Fruit fly (Drosophila melanogaster) whole organism, embryonic: Measurements from ENCODE around the gene CG34125.

Source experiments
- Bteb2 ChIP-seq: fragments of 200-800 bp; sonication (Bioruptor generic); optimal IDR thresholded peaks from 2 replicates; lab custom pipeline; 2016; ENCODE audit warnings: missing biosample characterization, missing genetic modification characterization
- CG12155 ChIP-seq: fragments of 200-800 bp; sonication (Bioruptor generic); optimal IDR thresholded peaks from 3 replicates; lab custom pipeline; 2016; ENCODE audit warnings: missing biosample characterization, missing genetic modification characterization
- CG13287 ChIP-seq: fragments of 200-800 bp; sonication (Bioruptor generic); IDR thresholded peaks from 2 replicates; pipeline ENCODE4 v1.3.6; 2022; ENCODE audit warnings: missing biosample characterization, missing genetic modification characterization; ENCODE audit not compliant: partially characterized antibody
- CG13624 ChIP-seq: fragments of 200-800 bp; sonication (Bioruptor generic); optimal IDR thresholded peaks from 2 replicates; lab custom pipeline; 2016; ENCODE audit warnings: missing biosample characterization, missing genetic modification characterization
- CG15514 ChIP-seq: fragments of 200-800 bp; sonication (Bioruptor generic); optimal IDR thresholded peaks from 3 replicates; lab custom pipeline; 2017; ENCODE audit warnings: missing biosample characterization, missing genetic modification characterization, mild to moderate bottlenecking, moderate library complexity, missing genetic modification reagents
- CG1647 ChIP-seq: fragments of 200-800 bp; sonication (Bioruptor generic); optimal IDR thresholded peaks from 3 replicates; lab custom pipeline; 2016; ENCODE audit warnings: missing biosample characterization, missing genetic modification characterization
- CG17829 ChIP-seq: fragments of 200-800 bp; optimal IDR thresholded peaks from 2 replicates; lab custom pipeline; 2019; ENCODE audit warnings: missing biosample characterization, mild to moderate bottlenecking, missing genetic modification characterization, moderate library complexity
- CG18262 ChIP-seq: fragments of 200-800 bp; optimal IDR thresholded peaks from 3 replicates; lab custom pipeline; 2019; ENCODE audit warnings: missing biosample characterization, mild to moderate bottlenecking, missing genetic modification characterization, moderate library complexity
- CG31441 ChIP-seq: fragments of 200-800 bp; sonication (Bioruptor generic); IDR thresholded peaks from 2 replicates; pipeline ENCODE4 v1.3.6; 2022; ENCODE audit warnings: missing biosample characterization, missing genetic modification characterization
- CG3995 ChIP-seq: fragments of 200-800 bp; sonication (Bioruptor generic); optimal IDR thresholded peaks from 3 replicates; lab custom pipeline; 2016; ENCODE audit warnings: missing biosample characterization, missing genetic modification characterization
- CG7786 ChIP-seq: fragments of 200-800 bp; sonication (Bioruptor generic); optimal IDR thresholded peaks from 2 replicates; lab custom pipeline; 2016; ENCODE audit warnings: missing biosample characterization, missing genetic modification characterization
- CG8924 ChIP-seq: fragments of 200-800 bp; optimal IDR thresholded peaks from 3 replicates; lab custom pipeline; 2019; ENCODE audit warnings: missing biosample characterization, mild to moderate bottlenecking, missing genetic modification characterization, moderate library complexity
- CG9817 ChIP-seq: fragments of 200-800 bp; sonication (Bioruptor generic); optimal IDR thresholded peaks from 2 replicates; lab custom pipeline; 2018; ENCODE audit warnings: missing biosample characterization, mild to moderate bottlenecking, missing genetic modification characterization, moderate library complexity
- CG9932 ChIP-seq: fragments of 200-800 bp; sonication (Bioruptor generic); IDR thresholded peaks from 2 replicates; pipeline ENCODE4 v1.3.6; 2022; ENCODE audit warnings: missing biosample characterization, missing genetic modification characterization
- Dek ChIP-seq: fragments of 200-800 bp; sonication (Bioruptor generic); optimal IDR thresholded peaks from 3 replicates; lab custom pipeline; 2019; ENCODE audit warnings: missing biosample characterization, mild to moderate bottlenecking, missing genetic modification characterization, moderate library complexity
- Dll ChIP-seq: fragments of 200-800 bp; sonication (Bioruptor generic); IDR thresholded peaks from 4 replicates; pipeline ENCODE4 v1.3.6; 2022; ENCODE audit warnings: missing biosample characterization, missing genetic modification characterization; ENCODE audit not compliant: partially characterized antibody
- Eip74EF ChIP-seq, 2 experiments: fragments of 200-800 bp in 1 of 2; fragments of >200 bp in 1 of 2; sonication (Bioruptor generic) in 1 of 2; optimal IDR thresholded peaks; 2 replicates each; lab custom pipeline; 2017 to 2019; ENCODE audit warnings: missing biosample characterization in 2 of 2, missing genetic modification characterization in 2 of 2, mild to moderate bottlenecking in 1 of 2, moderate library complexity in 1 of 2
- Ets65A ChIP-seq: fragments of 200-800 bp; sonication (Bioruptor generic); peaks from one replicate; lab custom pipeline; 2016; ENCODE audit warnings: missing biosample characterization, missing genetic modification characterization
- Gsc ChIP-seq: fragments of 200-800 bp; sonication (Bioruptor generic); IDR thresholded peaks from 2 replicates; pipeline ENCODE4 v1.3.6; 2022; ENCODE audit warnings: missing biosample characterization, missing genetic modification characterization
- HmgZ ChIP-seq: fragments of 200-800 bp; sonication (Bioruptor generic); optimal IDR thresholded peaks from 2 replicates; lab custom pipeline; 2018; ENCODE audit warnings: missing biosample characterization, mild to moderate bottlenecking, missing genetic modification characterization
- Hr3 ChIP-seq: fragments of 200-800 bp; sonication (Bioruptor generic); optimal IDR thresholded peaks from 3 replicates; lab custom pipeline; 2016; ENCODE audit warnings: missing biosample characterization, missing genetic modification characterization
- Hr78 ChIP-seq, 2 experiments: fragments of 200-800 bp in 1 of 2; fragments of >200 bp in 1 of 2; sonication (Bioruptor generic) in 1 of 2; optimal IDR thresholded peaks; 2 replicates each; lab custom pipeline; 2017 to 2019; ENCODE audit warnings: missing biosample characterization in 2 of 2, missing genetic modification characterization in 2 of 2, mild to moderate bottlenecking in 1 of 2, moderate library complexity in 1 of 2
- Lhr ChIP-seq: fragments of 200-800 bp; sonication (Bioruptor generic); optimal IDR thresholded peaks from 3 replicates; lab custom pipeline; 2017; ENCODE audit warnings: mild to moderate bottlenecking, missing biosample characterization, missing genetic modification reagents, missing genetic modification characterization
- Neu2 ChIP-seq: fragments of 200-800 bp; sonication (Bioruptor generic); optimal IDR thresholded peaks from 3 replicates; lab custom pipeline; 2016; ENCODE audit warnings: missing biosample characterization, missing genetic modification characterization, borderline replicate concordance
- Nf-YA ChIP-seq: fragments of 200-800 bp; sonication (Bioruptor generic); IDR thresholded peaks from 2 replicates; pipeline ENCODE4 v1.3.6; 2022; ENCODE audit warnings: missing biosample characterization, missing genetic modification characterization
- Pdp1 ChIP-seq, 2 experiments: fragments of 200-800 bp; sonication (Bioruptor generic); optimal IDR thresholded peaks; 3 replicates each; lab custom pipeline; 2016; ENCODE audit warnings: missing biosample characterization in 2 of 2, missing genetic modification characterization in 2 of 2, mild to moderate bottlenecking in 1 of 2, moderate library complexity in 1 of 2
- Sin3A ChIP-seq: fragments of >200 bp; optimal IDR thresholded peaks from 2 replicates; lab custom pipeline; 2018
- Spps ChIP-seq: fragments of 200-800 bp; sonication (Bioruptor generic); optimal IDR thresholded peaks from 2 replicates; lab custom pipeline; 2018; ENCODE audit warnings: missing biosample characterization, mild to moderate bottlenecking, missing genetic modification characterization
- Xbp1 ChIP-seq: fragments of 200-800 bp; sonication (Bioruptor generic); optimal IDR thresholded peaks from 3 replicates; lab custom pipeline; 2016; ENCODE audit warnings: missing biosample characterization, mild to moderate bottlenecking, missing genetic modification characterization
- YL-1 ChIP-seq: fragments of 200-800 bp; sonication (Bioruptor generic); optimal IDR thresholded peaks from 3 replicates; lab custom pipeline; 2017; ENCODE audit warnings: missing biosample characterization, mild to moderate bottlenecking, missing genetic modification characterization
- ato ChIP-seq: fragments of 200-800 bp; sonication (Bioruptor generic); IDR thresholded peaks from 2 replicates; pipeline ENCODE4 v1.3.6; 2022; ENCODE audit warnings: missing biosample characterization, missing genetic modification characterization; ENCODE audit not compliant: partially characterized antibody
- chif ChIP-seq, 2 experiments: fragments of 200-800 bp; sonication (Bioruptor generic); optimal IDR thresholded peaks; 3 replicates each; lab custom pipeline; 2016; ENCODE audit warnings: missing biosample characterization in 2 of 2, missing genetic modification characterization in 2 of 2
- croc ChIP-seq: fragments of 200-800 bp; sonication (Bioruptor generic); conservative IDR thresholded peaks from 3 replicates; pipeline ENCODE4 v1.3.6; 2022; ENCODE audit warnings: missing biosample characterization, missing genetic modification characterization
- ewg ChIP-seq: fragments of 200-800 bp; sonication (Bioruptor generic); optimal IDR thresholded peaks from 3 replicates; lab custom pipeline; 2017; ENCODE audit warnings: mild to moderate bottlenecking, missing biosample characterization, missing genetic modification reagents, missing genetic modification characterization
- jumu ChIP-seq: fragments of 200-800 bp; sonication (Bioruptor generic); optimal IDR thresholded peaks from 3 replicates; lab custom pipeline; 2016; ENCODE audit warnings: missing biosample characterization, missing genetic modification characterization
- kay ChIP-seq: fragments of 200-800 bp; sonication (Bioruptor generic); optimal IDR thresholded peaks from 2 replicates; lab custom pipeline; 2016; ENCODE audit warnings: missing biosample characterization, missing genetic modification characterization
- kni ChIP-seq: fragments of 200-800 bp; sonication (Bioruptor generic); optimal IDR thresholded peaks from 3 replicates; lab custom pipeline; 2017; ENCODE audit warnings: mild to moderate bottlenecking, missing biosample characterization, missing genetic modification reagents, missing genetic modification characterization
- lola ChIP-seq, 3 experiments: fragments of >200 bp in 2 of 3; fragments of 200-800 bp in 1 of 3; sonication (Bioruptor generic) in 1 of 3; optimal IDR thresholded peaks; 2 replicates each; lab custom pipeline; 2017 to 2019; ENCODE audit warnings: missing biosample characterization in 3 of 3, missing genetic modification characterization in 3 of 3, mild to moderate bottlenecking in 1 of 3, moderate library complexity in 1 of 3
- mam ChIP-seq: fragments of 200-800 bp; sonication (Bioruptor generic); optimal IDR thresholded peaks from 3 replicates; lab custom pipeline; 2016; ENCODE audit warnings: missing biosample characterization, missing genetic modification characterization
- pho ChIP-seq: fragments of 200-800 bp; sonication (Bioruptor generic); optimal IDR thresholded peaks from 2 replicates; lab custom pipeline; 2016; ENCODE audit warnings: missing biosample characterization, missing genetic modification characterization
- sens ChIP-seq: fragments of 200-800 bp; sonication (Bioruptor generic); peaks from one replicate; lab custom pipeline; 2016; ENCODE audit warnings: missing biosample characterization, missing genetic modification characterization
- sug ChIP-seq: fragments of 200-800 bp; optimal IDR thresholded peaks from 2 replicates; lab custom pipeline; 2019; ENCODE audit warnings: missing biosample characterization, mild to moderate bottlenecking, missing genetic modification characterization, moderate library complexity
- tin ChIP-seq: fragments of 200-800 bp; sonication (Bioruptor generic); optimal IDR thresholded peaks from 3 replicates; lab custom pipeline; 2016; ENCODE audit warnings: missing biosample characterization, missing genetic modification characterization
- twi ChIP-seq: fragments of 200-800 bp; optimal IDR thresholded peaks from 2 replicates; lab custom pipeline; 2019; ENCODE audit warnings: missing biosample characterization, mild to moderate bottlenecking, missing genetic modification characterization, moderate library complexity
- unc-4 ChIP-seq: fragments of 200-800 bp; sonication (Bioruptor generic); IDR thresholded peaks from 2 replicates; pipeline ENCODE4 v1.3.6; 2022; ENCODE audit warnings: missing biosample characterization, missing genetic modification characterization; ENCODE audit not compliant: partially characterized antibody

The CG34125 gene

dm6 chr2L:4971329-4971798, 5.9 kb downstream of the CG34125 start, which contains the start of gene CG14043 (continued):
- TF ChIP-seq CG9817 (tag; lab: Kevin White, UChicago) (peak; percentile 13), Xbp1 (peak; percentile 36), CG13287 (peak; percentile 48), pho (GFP tag; lab: Kevin White, UChicago) (peak; percentile 39), CG9932 (peak; percentile 37; the same call in 1 of the 2 replicates), kni (GFP tag; lab: Kevin White, UChicago) (no peak), CG1647 (peak; percentile 29), CG3995 (GFP tag; lab: Kevin White, UChicago) (peak; percentile 0), CG18262 (tag; lab: Kevin White, UChicago) (peak; percentile 31), chif (GFP tag; optimal IDR thresholded peaks at IDR 0.05; lab: Kevin White, UChicago) (peak in 1 of 2 experiments; percentile 33), CG8924 (tag; lab: Kevin White, UChicago) (peak; percentile 66), Nf-YA (GFP tag; lab: Robert Waterston, UW) (no peak), kay (GFP tag; lab: Kevin White, UChicago) (no peak), twi (tag; lab: Kevin White, UChicago) (peak; percentile 21), CG31441 (GFP tag; lab: Robert Waterston, UW) (no peak), tin (GFP tag; lab: Kevin White, UChicago) (peak; percentile 4), CG7786 (peak; percentile 40), mam (GFP tag; lab: Kevin White, UChicago) (peak; percentile 36), sug (tag; lab: Kevin White, UChicago) (peak; percentile 46), croc (GFP tag; lab: Robert Waterston, UW) (no peak; the same call in 2 of the 3 replicates), CG13624 (GFP tag; lab: Kevin White, UChicago) (peak; percentile 54), Neu2 (GFP tag; lab: Kevin White, UChicago) (peak; percentile 4), Pdp1 (GFP tag; optimal IDR thresholded peaks at IDR 0.05; lab: Kevin White, UChicago) (peak in 1 of 2 experiments; percentile 95), Sin3A (lab: Kevin White, UChicago) (peak; percentile 85), Gsc (GFP tag; lab: Robert Waterston, UW) (no peak), Hr78 (GFP tag; optimal IDR thresholded peaks at IDR 0.05; lab: Kevin White, UChicago) (no peak), ewg (GFP tag; lab: Kevin White, UChicago) (no peak), CG15514 (GFP tag; lab: Kevin White, UChicago) (peak; percentile 70), Dek (peak; percentile 53), sens (GFP tag; lab: Kevin White, UChicago) (peak; percentile 85), CG17829 (tag; lab: Kevin White, UChicago) (peak; percentile 51), Eip74EF (GFP tag; optimal IDR thresholded peaks at IDR 0.05; lab: Kevin White, UChicago) (no peak), Hr3 (GFP tag; lab: Kevin White, UChicago) (peak; percentile 3), jumu (GFP tag; lab: Kevin White, UChicago) (peak; percentile 40), lola (GFP tag; optimal IDR thresholded peaks at IDR 0.05; lab: Kevin White, UChicago) (peak in 1 of 3 experiments; percentile 5), Spps (tag; lab: Kevin White, UChicago) (peak; percentile 9), Ets65A (peak; percentile 61), Dll (GFP tag; lab: Robert Waterston, UW) (no peak), unc-4 (GFP tag; lab: Robert Waterston, UW) (peak; percentile 42; the same call in 1 of the 2 replicates), HmgZ (tag; lab: Kevin White, UChicago) (peak; percentile 50), ato (GFP tag; lab: Robert Waterston, UW) (no peak), CG12155 (GFP tag; lab: Kevin White, UChicago) (peak; percentile 19), Bteb2 (GFP tag; lab: Kevin White, UChicago) (peak; percentile 36), Lhr (GFP tag; lab: Kevin White, UChicago) (peak; percentile 85), YL-1 (peak; percentile 80)
